Worm (Caenorhabditis elegans) whole organism, L4 larva: Measurements from ENCODE around the gene srlf-27.

Experiments
- D1046.2 ChIP-seq: fragments of 200-800 bp; sonication (Bioruptor generic); IDR thresholded peaks from 2 replicates; pipeline ENCODE4 v1.3.6; 2022; ENCODE audit warnings: missing genetic modification characterization, missing compliant biosample characterization
- F10B5.3 ChIP-seq: sonication (generic microtip); optimal IDR thresholded peaks from 2 replicates; lab custom pipeline; 2016; ENCODE audit warnings: mild to moderate bottlenecking, missing genetic modification characterization, missing compliant biosample characterization
- F37D6.2 ChIP-seq: sonication (generic microtip); optimal IDR thresholded peaks from 2 replicates; lab custom pipeline; 2016; ENCODE audit warnings: mild to moderate bottlenecking, missing genetic modification characterization, missing compliant biosample characterization
- Y5F2A.4 ChIP-seq: fragments of 200-800 bp; sonication (Bioruptor generic); optimal IDR thresholded peaks from 2 replicates; lab custom pipeline; 2018; ENCODE audit warnings: mild to moderate bottlenecking, missing genetic modification characterization, missing compliant biosample characterization
- aly-2 ChIP-seq: sonication (generic microtip); optimal IDR thresholded peaks from 2 replicates; lab custom pipeline; 2018; ENCODE audit warnings: missing biosample characterization, missing genetic modification characterization
- ama-1 ChIP-seq: fragments of 150-350 bp; optimal IDR thresholded peaks from 2 replicates; lab custom pipeline; 2014; ENCODE audit warnings: inconsistent platforms, mixed read lengths
- attf-4 ChIP-seq: sonication (generic microtip); optimal IDR thresholded peaks from 3 replicates; lab custom pipeline; 2017; ENCODE audit warnings: missing biosample characterization, missing genetic modification characterization
- ceh-28 ChIP-seq: fragments of 150-350 bp; optimal IDR thresholded peaks from 2 replicates; lab custom pipeline; 2014; ENCODE audit warnings: missing biosample characterization, missing genetic modification reagents, missing genetic modification characterization
- ceh-32 ChIP-seq: sonication (generic microtip); optimal IDR thresholded peaks from 2 replicates; lab custom pipeline; 2016; ENCODE audit warnings: mild to moderate bottlenecking, missing genetic modification characterization, missing compliant biosample characterization; ENCODE audit not compliant: poor library complexity
- ceh-44 ChIP-seq: fragments of 200-800 bp; sonication (Bioruptor generic); IDR thresholded peaks from 2 replicates; pipeline ENCODE4 v1.3.6; 2022; ENCODE audit warnings: missing genetic modification reagents, missing genetic modification characterization, missing compliant biosample characterization
- ceh-82 ChIP-seq: sonication (generic microtip); optimal IDR thresholded peaks from 2 replicates; lab custom pipeline; 2017; ENCODE audit warnings: missing biosample characterization, missing genetic modification characterization
- ces-1 ChIP-seq: fragments of 150-350 bp; sonication (generic microtip); optimal IDR thresholded peaks from 4 replicates; lab custom pipeline; 2014; ENCODE audit warnings: missing biosample characterization, missing genetic modification reagents, missing genetic modification characterization
- cey-2 ChIP-seq: sonication (generic microtip); optimal IDR thresholded peaks from 3 replicates; lab custom pipeline; 2017; ENCODE audit warnings: missing genetic modification characterization, mild to moderate bottlenecking, missing compliant biosample characterization, antibody characterized with exemption, borderline replicate concordance; ENCODE audit not compliant: insufficient read depth
- daf-12 ChIP-seq: fragments of 150-350 bp; optimal IDR thresholded peaks from 2 replicates; lab custom pipeline; 2014; ENCODE audit warnings: missing biosample characterization, missing genetic modification reagents, missing genetic modification characterization
- daf-19 ChIP-seq: fragments of 200-800 bp; sonication (Bioruptor generic); conservative IDR thresholded peaks from 2 replicates; pipeline ENCODE4 v1.3.6; 2022; ENCODE audit warnings: missing genetic modification characterization, missing compliant biosample characterization
- daf-8 ChIP-seq: fragments of 200-800 bp; sonication (Bioruptor generic); IDR thresholded peaks from 2 replicates; pipeline ENCODE4 v1.3.6; 2022; ENCODE audit warnings: missing genetic modification characterization, missing compliant biosample characterization
- dmd-9 ChIP-seq: fragments of 200-800 bp; sonication (Bioruptor generic); IDR thresholded peaks from 2 replicates; pipeline ENCODE4 v1.3.6; 2022; ENCODE audit warnings: missing genetic modification reagents, missing genetic modification characterization, missing compliant biosample characterization
- duxl-1 ChIP-seq: sonication (generic microtip); optimal IDR thresholded peaks from 2 replicates; lab custom pipeline; 2016; ENCODE audit warnings: mild to moderate bottlenecking, missing genetic modification characterization, moderate library complexity, missing compliant biosample characterization; ENCODE audit not compliant: poor library complexity
- dve-1 ChIP-seq: sonication (generic microtip); optimal IDR thresholded peaks from 2 replicates; lab custom pipeline; 2017; ENCODE audit warnings: antibody characterized with exemption, mild to moderate bottlenecking, missing genetic modification characterization, missing compliant biosample characterization; ENCODE audit not compliant: insufficient read depth
- egl-27 ChIP-seq: sonication (generic microtip); optimal IDR thresholded peaks from 3 replicates; lab custom pipeline; 2017; ENCODE audit warnings: missing biosample characterization, missing genetic modification reagents, missing genetic modification characterization
- egl-43 ChIP-seq: fragments of 200-800 bp; sonication (Bioruptor generic); IDR thresholded peaks from 2 replicates; pipeline ENCODE4 v1.3.6; 2022; ENCODE audit warnings: missing genetic modification reagents, missing genetic modification characterization, missing compliant biosample characterization
- fkh-10 ChIP-seq: fragments of 150-350 bp; optimal IDR thresholded peaks from 2 replicates; lab custom pipeline; 2014; ENCODE audit warnings: missing biosample characterization, missing genetic modification reagents, missing genetic modification characterization
- gei-8 ChIP-seq: fragments of 200-800 bp; sonication (Bioruptor generic); optimal IDR thresholded peaks from 2 replicates; lab custom pipeline; 2018; ENCODE audit warnings: mild to moderate bottlenecking, missing genetic modification characterization, missing compliant biosample characterization
- lim-7 ChIP-seq: fragments of 200-800 bp; sonication (Bioruptor generic); IDR thresholded peaks from 2 replicates; pipeline ENCODE4 v1.3.6; 2022; ENCODE audit warnings: missing genetic modification characterization, missing compliant biosample characterization
- lin-29 ChIP-seq: fragments of 200-800 bp; sonication (Bioruptor generic); IDR thresholded peaks from 2 replicates; pipeline ENCODE4 v1.3.6; 2022; ENCODE audit warnings: missing genetic modification reagents, missing genetic modification characterization, missing compliant biosample characterization
- lin-39 ChIP-seq: fragments of 150-350 bp; optimal IDR thresholded peaks from 2 replicates; lab custom pipeline; 2014; ENCODE audit warnings: missing biosample characterization, missing genetic modification reagents, missing genetic modification characterization
- lsy-2 ChIP-seq, 2 experiments: fragments of 150-350 bp in 1 of 2; sonication (generic microtip) in 1 of 2; optimal IDR thresholded peaks; 2 replicates each; lab custom pipeline; 2014 to 2017; ENCODE audit warnings: missing biosample characterization in 2 of 2, missing genetic modification characterization in 2 of 2
- mep-1 ChIP-seq: fragments of 150-350 bp; sonication (generic microtip); optimal IDR thresholded peaks from 3 replicates; lab custom pipeline; 2014; ENCODE audit warnings: missing biosample characterization, missing genetic modification characterization
- mes-2 ChIP-seq: sonication (generic microtip); optimal IDR thresholded peaks from 2 replicates; lab custom pipeline; 2016; ENCODE audit warnings: missing genotype, mild to moderate bottlenecking, missing genetic modification characterization, missing compliant biosample characterization; ENCODE audit not compliant: poor library complexity, severe bottlenecking
- mxl-2 ChIP-seq: fragments of 200-800 bp; sonication (Bioruptor generic); conservative IDR thresholded peaks from 2 replicates; pipeline ENCODE4 v1.3.6; 2022; ENCODE audit warnings: missing genetic modification reagents, missing genetic modification characterization, missing compliant biosample characterization
- mxl-3 ChIP-seq: fragments of 200-800 bp; sonication (Bioruptor generic); optimal IDR thresholded peaks from 2 replicates; lab custom pipeline; 2018; ENCODE audit warnings: mild to moderate bottlenecking, missing genetic modification characterization, missing compliant biosample characterization
- nhr-10 ChIP-seq: fragments of 150-350 bp; optimal IDR thresholded peaks from 2 replicates; lab custom pipeline; 2014; ENCODE audit warnings: missing biosample characterization, missing genetic modification characterization
- nhr-102 ChIP-seq: sonication (generic microtip); optimal IDR thresholded peaks from 2 replicates; lab custom pipeline; 2016; ENCODE audit warnings: mild to moderate bottlenecking, missing genetic modification characterization, moderate library complexity, missing compliant biosample characterization
- nhr-237 ChIP-seq: sonication (generic microtip); optimal IDR thresholded peaks from 2 replicates; lab custom pipeline; 2017; ENCODE audit warnings: missing biosample characterization, missing genetic modification characterization
- nhr-28 ChIP-seq: fragments of 150-350 bp; optimal IDR thresholded peaks from 2 replicates; lab custom pipeline; 2014; ENCODE audit warnings: missing biosample characterization, missing genetic modification characterization
- nhr-76 ChIP-seq: fragments of 150-350 bp; optimal IDR thresholded peaks from 2 replicates; lab custom pipeline; 2014; ENCODE audit warnings: missing biosample characterization, missing genetic modification characterization
- nhr-77 ChIP-seq: fragments of 150-350 bp; optimal IDR thresholded peaks from 2 replicates; lab custom pipeline; 2014; ENCODE audit warnings: missing biosample characterization, missing genetic modification characterization
- pha-4 ChIP-seq, 2 experiments: fragments of 150-350 bp in 1 of 2; fragments of 200-800 bp in 1 of 2; sonication (Bioruptor generic) in 1 of 2; IDR thresholded peaks in 1 of 2; optimal IDR thresholded peaks in 1 of 2; 2 replicates each; pipeline versions ENCODE4 v1.3.6 to Lab custom; 2014 to 2022; ENCODE audit warnings: missing genetic modification characterization in 2 of 2, missing genetic modification reagents in 2 of 2, missing biosample characterization in 1 of 2, missing compliant biosample characterization in 1 of 2
- php-3 ChIP-seq: fragments of 200-800 bp; sonication (Bioruptor generic); IDR thresholded peaks from 2 replicates; pipeline ENCODE4 v1.3.6; 2022; ENCODE audit warnings: missing genetic modification reagents, missing genetic modification characterization, missing compliant biosample characterization
- saeg-2 ChIP-seq: fragments of 200-800 bp; sonication (Bioruptor generic); IDR thresholded peaks from 2 replicates; pipeline ENCODE4 v1.3.6; 2022; ENCODE audit warnings: missing genetic modification reagents, missing genetic modification characterization, missing compliant biosample characterization
- sdz-12 ChIP-seq: fragments of 200-800 bp; sonication (Bioruptor generic); optimal IDR thresholded peaks from 2 replicates; lab custom pipeline; 2018; ENCODE audit warnings: mild to moderate bottlenecking, missing genetic modification characterization, missing compliant biosample characterization
- skn-1 ChIP-seq: fragments of 150-350 bp; optimal IDR thresholded peaks from 2 replicates; lab custom pipeline; 2014; ENCODE audit warnings: missing biosample characterization, missing genetic modification characterization
- snpc-4 ChIP-seq: fragments of 150-350 bp; optimal IDR thresholded peaks from 2 replicates; lab custom pipeline; 2014; ENCODE audit warnings: missing biosample characterization, missing genetic modification characterization
- spr-3 ChIP-seq: fragments of 200-800 bp; sonication (Bioruptor generic); optimal IDR thresholded peaks from 2 replicates; lab custom pipeline; 2018; ENCODE audit warnings: mild to moderate bottlenecking, missing genetic modification characterization, missing compliant biosample characterization
- tra-1 ChIP-seq: fragments of 200-800 bp; sonication (Bioruptor generic); IDR thresholded peaks from 2 replicates; pipeline ENCODE4 v1.3.6; 2022; ENCODE audit warnings: missing genetic modification reagents, missing genetic modification characterization, missing compliant biosample characterization
- zag-1 ChIP-seq: fragments of 150-350 bp; optimal IDR thresholded peaks from 2 replicates; lab custom pipeline; 2014; ENCODE audit warnings: missing biosample characterization, missing genetic modification characterization
- zfp-3 ChIP-seq: fragments of 200-800 bp; sonication (Bioruptor generic); conservative IDR thresholded peaks from 2 replicates; pipeline ENCODE4 v1.3.6; 2022; ENCODE audit warnings: missing genetic modification reagents, missing genetic modification characterization, missing compliant biosample characterization
- zip-11 ChIP-seq: fragments of 200-800 bp; sonication (Bioruptor generic); IDR thresholded peaks from 2 replicates; pipeline ENCODE4 v1.3.6; 2022; ENCODE audit warnings: missing genetic modification characterization, missing compliant biosample characterization
- zip-2 ChIP-seq: fragments of 150-350 bp; optimal IDR thresholded peaks from 2 replicates; lab custom pipeline; 2014; ENCODE audit warnings: missing biosample characterization, missing genetic modification characterization
- ztf-7 ChIP-seq: fragments of 150-350 bp; optimal IDR thresholded peaks from 2 replicates; lab custom pipeline; 2014; ENCODE audit warnings: missing biosample characterization, missing genetic modification characterization

The srlf-27 gene

ce11 chrIV:14612547-14613329 lies 24.8 kb upstream of the srlf-27 start (continued):
- TF ChIP-seq daf-19 (GFP tag; lab: Robert Waterston, UW) (no peak), lsy-2 (tag; optimal IDR thresholded peaks at IDR 0.05; lab: Kevin White, UChicago) (peak; percentile 22 to 33), mes-2 (tag; lab: Kevin White, UChicago) (peak; percentile 46), egl-27 (tag; lab: Kevin White, UChicago) (no peak), tra-1 (GFP tag; lab: Robert Waterston, UW) (no peak; the same call in 1 of the 2 replicates), D1046.2 (GFP tag; lab: Robert Waterston, UW) (no peak), skn-1 (tag; lab: Kevin White, UChicago) (no peak), duxl-1 (tag; lab: Kevin White, UChicago) (no peak), ceh-32 (tag; lab: Kevin White, UChicago) (no peak), nhr-10 (tag; lab: Kevin White, UChicago) (peak; percentile 46), attf-4 (no peak), lim-7 (GFP tag; lab: Robert Waterston, UW) (no peak), ztf-7 (peak; percentile 45), nhr-102 (no peak), pha-4 (GFP tag; IDR thresholded peaks at IDR 0.05; lab: Robert Waterston, UW) (no peak), pha-4 (tag; optimal IDR thresholded peaks at IDR 0.05; lab: Kevin White, UChicago) (peak; percentile 35), dve-1 (tag; lab: Kevin White, UChicago) (peak; percentile 67), F10B5.3 (tag; lab: Kevin White, UChicago) (no peak), saeg-2 (GFP tag; lab: Robert Waterston, UW) (no peak), php-3 (GFP tag; lab: Robert Waterston, UW) (no peak), ces-1 (GFP tag; lab: Kevin White, UChicago) (no peak), lin-29 (GFP tag; lab: Robert Waterston, UW) (no peak), daf-8 (GFP tag; lab: Robert Waterston, UW) (no peak), nhr-237 (no peak), zfp-3 (GFP tag; lab: Robert Waterston, UW) (no peak), Y5F2A.4 (GFP tag; lab: Kevin White, UChicago) (no peak), nhr-76 (tag; lab: Kevin White, UChicago) (peak; percentile 31), lin-39 (tag; lab: Kevin White, UChicago) (no peak), fkh-10 (GFP tag; lab: Kevin White, UChicago) (no peak), ceh-82 (tag; lab: Kevin White, UChicago) (no peak), dmd-9 (GFP tag; lab: Robert Waterston, UW) (no peak), cey-2 (tag; lab: Kevin White, UChicago) (peak; percentile 12), mxl-2 (GFP tag; lab: Robert Waterston, UW) (no peak), spr-3 (GFP tag; lab: Kevin White, UChicago) (no peak), zag-1 (no peak), sdz-12 (GFP tag; lab: Kevin White, UChicago) (no peak), ceh-44 (GFP tag; lab: Robert Waterston, UW) (no peak), nhr-77 (tag; lab: Kevin White, UChicago) (peak; percentile 51), nhr-28 (peak; percentile 81), gei-8 (GFP tag; lab: Kevin White, UChicago) (peak; percentile 33), daf-12 (tag; lab: Kevin White, UChicago) (no peak), snpc-4 (tag; lab: Kevin White, UChicago) (no peak), aly-2 (tag; lab: Kevin White, UChicago) (no peak), mxl-3 (GFP tag; lab: Kevin White, UChicago) (peak; percentile 27), ama-1 (lab: Kevin White, UChicago) (no peak), F37D6.2 (no peak), mep-1 (tag; lab: Kevin White, UChicago) (peak; percentile 64), egl-43 (GFP tag; lab: Robert Waterston, UW) (no peak), zip-11 (GFP tag; lab: Robert Waterston, UW) (no peak), zip-2 (peak; percentile 63), ceh-28 (tag; lab: Kevin White, UChicago) (no peak)
